Fruit fly (Drosophila melanogaster): ENCODE measurements around the gene CG16789.
A peak's percentile ranks its signal among the peaks of the same experiment; 100 is the strongest.

CG16789 gene

DNA sequence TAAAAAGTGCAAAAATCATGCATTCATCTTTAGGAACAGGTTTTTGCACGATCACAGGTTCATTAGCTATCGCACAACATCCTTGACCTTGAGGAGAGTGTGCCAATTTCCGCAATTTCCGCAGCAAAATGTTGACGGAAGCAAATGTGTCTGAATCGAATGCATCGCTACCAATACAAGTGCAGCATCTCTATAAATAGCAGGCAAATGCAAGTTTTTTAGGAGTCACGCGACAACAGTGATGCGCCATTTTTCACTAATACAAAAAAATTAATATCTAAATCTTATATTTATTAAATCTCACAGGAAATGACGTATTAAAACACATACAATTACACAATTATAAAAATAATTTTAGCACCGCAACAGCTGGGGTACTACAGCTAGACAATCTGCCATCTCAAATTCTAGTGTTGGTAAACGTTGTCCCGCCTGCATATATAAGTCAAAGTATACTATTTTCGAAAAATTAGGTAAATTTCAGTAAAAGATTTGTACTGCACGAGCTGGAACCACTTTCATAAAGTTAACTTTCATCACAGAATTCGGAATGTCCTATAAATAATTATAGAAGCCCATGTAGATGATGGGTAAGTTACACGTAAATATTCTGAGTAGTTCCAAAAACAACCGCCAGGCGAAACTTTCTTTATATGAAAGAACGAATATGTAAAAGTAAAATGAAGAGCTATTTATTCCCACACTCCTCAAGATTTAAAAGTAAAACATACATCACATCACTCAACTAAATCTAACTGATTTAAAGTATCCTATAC lies 8.0 kb downstream of the CG16789 start, which contains the start of gene CG9399:
TSS of gene CG9399 (minus strand) at position 400 of the 776 bp plus-strand sequence.
- TF ChIP-seq CG17801 (GFP tag; optimal IDR thresholded peaks at IDR 0.05; ENCODE audit: partially characterized antibody) = peak; percentile 96

DNA sequence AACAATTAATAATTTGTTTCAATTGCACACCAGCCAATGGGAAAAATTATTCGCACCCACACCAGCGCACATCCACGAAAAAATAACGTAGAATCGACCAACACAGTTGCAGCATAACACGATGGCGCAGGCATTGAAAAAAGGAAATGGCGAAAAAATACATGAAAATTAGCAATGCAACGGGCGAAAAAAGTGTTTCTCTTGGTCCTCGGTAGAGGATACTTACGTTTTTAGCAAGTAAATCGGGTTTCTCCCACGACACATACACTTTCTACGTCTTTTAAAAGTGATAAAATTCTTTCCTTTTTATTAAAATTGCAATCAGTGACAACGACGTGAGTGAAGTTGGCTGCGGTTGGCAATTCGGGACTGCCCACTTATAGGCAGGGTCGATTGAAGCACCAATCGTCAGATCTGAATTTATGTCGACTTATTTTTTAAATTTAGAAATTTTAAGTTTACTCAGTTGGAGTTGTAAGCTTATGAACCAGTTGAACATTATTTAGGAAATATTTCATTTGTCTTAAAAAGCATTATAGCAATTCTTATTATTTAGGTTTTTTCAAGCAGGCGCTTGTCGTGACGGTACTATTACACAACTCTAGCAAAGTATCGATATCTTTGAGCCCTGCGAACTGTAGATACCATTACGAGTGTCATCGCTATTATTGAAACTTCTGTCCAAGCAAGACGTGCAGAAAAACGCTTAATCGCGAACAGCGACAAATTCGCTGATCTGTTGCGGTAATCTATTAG lies 11.6 kb downstream of the CG16789 start, which contains the start of the genes Kap-alpha3 and Son:
TSS of gene Kap-alpha3 (minus strand) at position 352 of the 756 bp plus-strand sequence.
TSS of gene Son (plus strand) at position 661 of the 756 bp plus-strand sequence.
- TF ChIP-seq CG17801 (GFP tag; optimal IDR thresholded peaks at IDR 0.05; ENCODE audit: partially characterized antibody) = peak; percentile 90

DNA sequence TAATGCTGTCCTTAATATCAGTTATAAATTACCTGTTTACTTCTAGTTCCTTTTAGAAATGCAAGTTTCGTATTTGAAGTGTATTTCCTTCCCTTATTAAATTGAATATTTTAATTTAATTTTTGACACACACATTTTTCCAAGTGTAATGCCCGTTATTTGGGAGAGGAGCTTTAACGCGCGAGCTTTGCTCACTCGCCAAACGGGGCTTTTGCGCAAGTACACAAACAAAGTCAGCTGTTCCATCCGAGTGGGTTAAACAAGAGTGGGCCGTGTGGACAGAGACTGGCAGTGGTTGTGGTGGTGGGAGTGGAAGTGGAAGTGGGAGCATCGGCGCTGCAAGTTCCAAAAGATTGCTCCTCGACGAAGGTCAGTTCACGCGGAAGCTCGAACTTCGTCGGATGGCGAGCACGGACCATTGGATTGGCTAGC lies 15.1 kb downstream of the CG16789 start, which contains the start of gene CG8301:
TSS of gene CG8301 (plus strand) at position 218 of the 432 bp plus-strand sequence.
- TF ChIP-seq CG17801 (GFP tag; optimal IDR thresholded peaks at IDR 0.05; ENCODE audit: partially characterized antibody) = peak; percentile 57

DNA sequence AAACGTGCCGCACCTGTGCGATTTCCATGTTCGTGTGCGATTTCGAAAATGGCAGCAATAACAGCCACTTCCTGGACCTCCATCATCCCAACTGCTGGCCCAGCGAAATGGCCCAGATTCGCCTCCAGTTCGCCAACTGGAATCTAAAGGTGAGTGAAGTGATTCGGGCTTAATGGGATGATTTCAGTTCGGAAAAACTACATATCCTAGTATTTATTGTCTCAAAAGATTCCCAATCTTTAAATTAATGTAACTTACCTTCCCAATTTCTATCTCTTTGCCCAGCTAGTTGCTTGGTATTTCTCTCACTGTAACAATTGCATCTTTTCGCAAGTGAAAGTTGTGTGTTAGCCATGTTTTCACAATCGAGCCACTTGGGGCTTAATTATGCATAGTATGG lies 16.0 kb downstream of the CG16789 start:
- TF ChIP-seq CG17801 (GFP tag; optimal IDR thresholded peaks at IDR 0.05; ENCODE audit: partially characterized antibody) = no peak

DNA sequence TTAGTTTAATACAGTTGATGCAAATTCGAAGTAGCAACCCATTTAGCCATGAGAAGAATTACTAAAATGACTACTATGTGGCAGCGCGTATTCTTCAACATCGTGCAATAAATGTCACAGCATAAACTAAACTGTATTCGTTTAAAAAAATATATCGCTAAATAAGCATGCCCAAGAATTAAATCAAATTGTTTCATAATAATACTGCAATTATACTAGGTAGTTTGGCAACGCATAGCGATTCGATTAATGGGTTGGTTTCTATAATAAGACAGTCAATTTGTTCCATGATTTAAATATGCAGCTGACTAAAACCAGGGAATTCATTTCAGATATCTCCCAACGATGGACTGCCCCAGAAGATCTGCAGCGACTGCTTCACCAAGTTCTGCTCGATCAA lies 17.1 kb downstream of the CG16789 start, which contains the start of gene CG33654:
TSS of gene CG33654 (minus strand) at position 101 of the 400 bp plus-strand sequence.
- TF ChIP-seq CG17801 (GFP tag; optimal IDR thresholded peaks at IDR 0.05; ENCODE audit: partially characterized antibody) = no peak

DNA sequence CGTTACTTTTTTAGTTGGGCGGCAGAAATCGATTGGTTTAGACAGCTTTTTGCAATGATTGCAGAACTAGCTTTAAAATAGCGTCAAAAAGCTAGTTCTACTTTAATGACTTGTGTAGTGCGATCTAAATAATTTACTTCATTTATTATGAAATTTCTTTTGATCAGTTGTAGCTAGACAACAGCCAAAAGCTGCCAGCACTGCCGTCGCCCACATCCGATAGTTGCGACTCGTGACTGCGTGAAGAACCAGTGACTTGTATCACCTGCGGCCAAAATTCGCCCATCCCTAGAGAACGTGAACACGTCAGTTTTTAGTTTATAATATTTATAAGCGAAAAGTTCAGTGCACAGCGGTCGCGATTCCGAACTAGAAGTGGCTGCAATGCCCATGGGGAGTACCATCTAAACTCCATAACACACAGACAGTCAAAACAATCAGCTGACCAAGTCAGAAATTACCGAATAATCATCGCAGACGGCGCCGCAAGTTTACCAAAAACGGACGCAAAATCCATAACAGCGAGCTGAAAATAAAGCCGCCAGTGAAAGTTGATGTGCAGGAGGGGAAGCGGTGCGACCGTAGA lies 20.8 kb downstream of the CG16789 start, which contains the start of gene P58IPK:
TSS of gene P58IPK (plus strand) at position 280 of the 586 bp plus-strand sequence.
- peak; percentile 36 for TF ChIP-seq CG17801 (GFP tag; optimal IDR thresholded peaks at IDR 0.05; ENCODE audit: partially characterized antibody)

DNA sequence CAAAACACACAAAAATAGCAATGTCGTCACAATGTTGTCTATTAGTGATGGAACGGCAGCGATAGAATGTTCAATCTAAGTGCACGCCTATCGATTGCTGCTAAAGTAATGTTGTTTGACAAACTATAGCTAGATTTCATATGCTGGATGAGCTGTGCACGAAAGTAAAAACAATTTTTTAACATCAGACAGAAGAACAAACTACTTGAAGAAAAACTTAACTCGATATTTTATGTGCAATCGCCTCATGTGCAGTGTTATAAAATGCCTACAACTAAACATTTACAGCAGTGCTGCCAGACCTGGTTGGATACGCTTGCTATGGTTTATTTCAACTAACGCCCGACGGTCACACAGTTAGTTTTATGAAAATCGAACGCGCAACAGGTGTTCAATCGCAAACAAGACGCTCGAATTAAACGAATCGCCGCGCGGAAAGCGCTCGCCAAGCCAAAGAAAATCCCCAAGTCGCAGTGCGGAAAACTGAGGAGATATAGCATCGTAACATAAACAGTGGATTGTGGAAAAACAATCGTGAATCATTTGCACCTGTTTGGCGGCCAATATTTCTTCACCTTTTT lies 25.0 kb downstream of the CG16789 start, which contains the start of the genes bocks and CG8312:
TSS of gene bocks (minus strand) at position 51 of the 581 bp plus-strand sequence.
TSS of gene CG8312 (plus strand) at position 358 of the 581 bp plus-strand sequence.
- TF ChIP-seq CG17801 (GFP tag; optimal IDR thresholded peaks at IDR 0.05; ENCODE audit: partially characterized antibody) = peak; percentile 40

DNA sequence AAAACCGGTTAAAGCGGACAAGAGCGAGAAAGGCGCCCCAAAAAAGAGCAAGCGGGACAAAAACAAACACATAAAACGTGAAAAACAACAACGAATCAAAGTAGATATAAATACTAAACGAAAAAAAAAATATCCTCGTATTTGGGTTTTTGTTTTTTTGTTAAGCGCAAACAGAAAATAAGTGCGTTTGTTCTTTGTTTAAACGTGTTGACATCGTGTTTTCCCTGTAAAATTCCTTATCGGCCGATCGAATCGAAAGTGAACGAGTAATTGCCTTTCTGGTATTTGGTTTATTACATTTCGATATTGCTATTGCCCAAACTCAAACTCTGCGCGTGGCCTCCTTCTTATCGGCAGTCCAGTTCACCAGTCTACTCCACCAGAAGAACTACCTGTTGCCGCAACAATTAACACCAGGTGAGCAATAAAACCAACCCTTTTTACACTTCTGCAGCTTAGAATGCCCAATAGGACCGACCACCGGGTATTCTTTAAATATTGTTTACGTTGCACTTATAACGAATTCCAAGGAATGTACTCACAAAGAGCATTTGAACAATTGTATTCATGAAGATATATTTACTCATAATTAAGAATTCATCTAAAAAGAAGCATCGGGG lies 25.9 kb downstream of the CG16789 start:
- TF ChIP-seq CG17801 (GFP tag; optimal IDR thresholded peaks at IDR 0.05; ENCODE audit: partially characterized antibody) = no peak

DNA sequence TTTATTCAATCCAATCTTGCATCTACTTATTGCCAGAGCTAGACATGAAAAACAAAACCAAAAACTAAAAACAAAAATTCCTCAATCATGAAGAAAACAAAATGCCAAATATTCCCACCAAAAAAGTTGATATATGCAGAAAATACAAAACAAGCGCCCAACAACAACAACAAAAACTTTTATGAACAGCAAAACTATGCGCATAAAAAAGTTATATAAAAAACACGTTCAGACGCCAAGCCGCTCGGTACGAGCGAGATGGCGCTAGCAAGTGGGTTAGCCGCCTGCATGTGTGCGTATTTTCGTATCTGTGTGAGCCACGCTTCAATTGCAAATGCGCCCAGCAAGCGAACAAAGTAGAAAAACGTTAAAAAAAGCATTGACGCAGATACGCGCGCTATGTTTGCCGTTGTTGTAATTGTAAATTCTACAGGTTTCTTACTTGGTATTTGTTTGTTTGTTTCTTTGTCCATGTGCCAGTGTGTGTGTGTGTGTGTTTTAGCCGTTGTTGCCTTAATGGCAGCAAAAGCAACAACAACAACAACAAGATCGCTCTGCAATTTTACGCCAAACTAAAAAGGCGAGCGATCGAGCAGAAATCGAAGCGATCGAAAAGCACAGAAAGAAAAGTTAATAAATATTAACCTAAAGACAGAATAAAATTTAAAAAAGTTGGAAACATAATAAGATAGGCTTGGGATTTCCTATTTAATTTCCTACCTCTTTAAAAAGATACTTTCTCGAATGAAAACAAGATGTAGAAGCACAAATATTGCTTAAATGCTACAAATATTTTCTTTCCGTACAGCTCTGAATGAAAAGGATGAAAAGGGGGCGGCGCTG lies 27.6 kb downstream of the CG16789 start:
- TF ChIP-seq CG17801 (GFP tag; optimal IDR thresholded peaks at IDR 0.05; ENCODE audit: partially characterized antibody) = peak; percentile 80

DNA sequence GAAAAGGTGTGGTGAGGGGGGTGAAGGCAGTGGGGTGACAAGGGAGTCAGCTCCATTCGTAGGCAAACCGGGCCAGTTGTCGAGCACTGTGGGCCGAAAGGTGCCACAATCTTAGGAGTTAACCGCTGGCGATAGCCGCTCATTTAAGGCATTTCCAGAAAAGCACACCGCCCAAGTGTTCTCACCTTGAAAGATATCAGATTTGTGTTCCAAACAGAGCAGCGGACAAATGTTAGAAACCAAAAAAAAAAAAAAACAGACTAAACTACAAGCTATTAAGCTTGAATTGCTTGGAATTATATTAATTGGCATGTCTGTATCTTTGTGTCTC lies 28.2 kb downstream of the CG16789 start:
- no peak for TF ChIP-seq CG17801 (GFP tag; optimal IDR thresholded peaks at IDR 0.05; ENCODE audit: partially characterized antibody)

DNA sequence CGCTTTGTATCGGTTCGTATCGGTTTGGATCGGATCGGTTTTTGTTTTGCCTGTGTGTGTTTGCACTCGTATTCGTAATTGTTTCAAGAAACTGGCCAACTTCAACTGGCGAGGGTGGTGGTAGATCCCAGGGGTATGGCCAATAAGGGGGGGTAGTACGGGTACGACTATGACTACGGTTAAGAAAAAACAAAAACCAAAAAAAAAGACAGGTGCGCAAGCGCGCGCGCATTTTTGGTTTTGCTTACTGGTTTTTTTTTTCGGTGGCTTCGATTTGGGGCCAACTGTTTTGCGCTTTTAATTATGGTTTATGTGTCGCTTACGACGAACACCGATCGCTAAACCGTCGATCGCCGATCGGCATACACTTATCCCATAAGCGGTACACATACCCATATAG lies 28.8 kb downstream of the CG16789 start:
- TF ChIP-seq CG17801 (GFP tag; optimal IDR thresholded peaks at IDR 0.05; ENCODE audit: partially characterized antibody) = no peak

DNA sequence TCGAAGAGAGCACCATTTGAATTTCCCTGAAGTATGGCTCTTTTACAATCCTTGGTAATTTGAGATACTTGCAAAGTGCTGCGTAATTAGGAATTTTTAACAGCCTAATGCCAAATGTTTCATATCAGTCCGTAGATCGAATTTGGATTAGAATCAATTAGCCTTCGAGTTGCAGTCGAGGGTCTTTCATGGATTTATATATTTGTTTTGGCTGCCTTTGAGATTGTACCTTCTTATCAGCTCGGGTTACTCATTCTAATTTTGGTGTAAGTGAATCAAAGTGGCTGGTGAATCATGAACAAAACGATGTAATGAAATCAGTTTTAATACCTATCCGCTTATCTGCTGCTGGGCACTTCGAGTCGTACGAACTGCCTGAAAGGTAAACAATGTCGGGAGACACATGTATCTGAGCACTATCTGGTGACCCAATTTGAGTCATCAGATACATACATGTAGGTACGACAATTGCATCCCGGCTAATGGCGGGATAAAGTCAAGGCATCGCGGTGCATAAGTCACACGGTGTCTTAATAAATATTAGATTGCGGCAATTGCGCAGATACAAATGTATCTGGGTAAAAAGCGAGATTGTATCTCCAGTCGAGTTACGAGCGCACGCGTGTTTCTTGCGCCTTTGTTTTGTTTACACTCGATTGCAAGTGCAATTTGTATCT lies 29.8 kb downstream of the CG16789 start:
- TF ChIP-seq CG17801 (GFP tag; optimal IDR thresholded peaks at IDR 0.05; ENCODE audit: partially characterized antibody) = no peak

DNA sequence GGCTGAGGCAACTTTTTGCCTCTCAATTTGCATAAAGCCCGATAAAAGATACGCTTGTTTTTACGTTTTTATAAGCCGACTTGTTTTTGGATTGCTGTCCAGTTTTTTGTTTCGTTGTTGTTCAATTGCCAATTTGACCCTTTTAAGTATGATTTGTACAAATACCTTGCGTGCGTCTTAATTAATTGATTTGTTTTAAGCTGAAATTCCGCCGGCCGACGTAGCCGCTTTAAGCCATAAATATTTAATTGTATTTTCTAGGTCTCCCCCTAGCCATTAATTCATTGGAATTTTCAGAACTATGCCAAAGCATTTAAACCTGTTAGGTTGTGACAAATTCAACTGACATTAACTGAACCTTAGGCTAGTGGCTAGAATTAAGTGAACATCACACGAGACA lies 30.6 kb downstream of the CG16789 start:
- no peak for TF ChIP-seq CG17801 (GFP tag; optimal IDR thresholded peaks at IDR 0.05; ENCODE audit: partially characterized antibody)

Data from ovary, adult (tissue).